Fruit fly (Drosophila melanogaster) whole organism, prepupa: ENCODE data around the gene Gld.

Experiments used
- Blimp-1 ChIP-seq: fragments of 200-800 bp; sonication (Bioruptor generic); optimal IDR thresholded peaks from 3 replicates; lab custom pipeline; 2017; ENCODE audit warnings: missing biosample characterization, missing genetic modification characterization, mild to moderate bottlenecking, moderate library complexity, missing genetic modification reagents
- CG10669 ChIP-seq: fragments of 200-800 bp; sonication (Bioruptor generic); optimal IDR thresholded peaks from 3 replicates; lab custom pipeline; 2018; ENCODE audit warnings: missing biosample characterization, mild to moderate bottlenecking, missing genetic modification characterization, moderate library complexity
- CG15336 ChIP-seq: fragments of 200-800 bp; sonication (Bioruptor generic); IDR thresholded peaks from 2 replicates; pipeline ENCODE4 v1.3.6; 2022; ENCODE audit warnings: missing biosample characterization, missing genetic modification characterization
- CG1621 ChIP-seq: fragments of 200-800 bp; sonication (Bioruptor generic); optimal IDR thresholded peaks from 3 replicates; lab custom pipeline; 2018; ENCODE audit warnings: missing biosample characterization, mild to moderate bottlenecking, missing genetic modification characterization
- CG3032 ChIP-seq: fragments of 200-800 bp; optimal IDR thresholded peaks from 2 replicates; lab custom pipeline; 2019; ENCODE audit warnings: missing biosample characterization, mild to moderate bottlenecking, missing genetic modification characterization, moderate library complexity
- CG31627 ChIP-seq: fragments of 200-800 bp; sonication (Bioruptor generic); optimal IDR thresholded peaks from 3 replicates; lab custom pipeline; 2016; ENCODE audit warnings: missing biosample characterization, missing genetic modification characterization
- CG32006 ChIP-seq: fragments of 200-800 bp; sonication (Bioruptor generic); optimal IDR thresholded peaks from 3 replicates; lab custom pipeline; 2017; ENCODE audit warnings: missing biosample characterization, mild to moderate bottlenecking, missing genetic modification characterization
- CG34406 ChIP-seq: fragments of 200-800 bp; sonication (Bioruptor generic); optimal IDR thresholded peaks from 3 replicates; lab custom pipeline; 2016; ENCODE audit warnings: missing biosample characterization, missing genetic modification characterization
- CG6163 ChIP-seq: fragments of 200-800 bp; sonication (Bioruptor generic); IDR thresholded peaks from 3 replicates; pipeline ENCODE4 v1.3.6; 2022; ENCODE audit warnings: missing biosample characterization, missing genetic modification characterization
- CG7368 ChIP-seq: fragments of 200-800 bp; sonication (Bioruptor generic); optimal IDR thresholded peaks from 3 replicates; lab custom pipeline; 2016; ENCODE audit warnings: missing biosample characterization, missing genetic modification characterization
- CG8119 ChIP-seq: fragments of 200-800 bp; sonication (Bioruptor generic); IDR thresholded peaks from 3 replicates; pipeline ENCODE4 v1.3.6; 2022; ENCODE audit warnings: missing biosample characterization, missing genetic modification characterization
- CG9139 ChIP-seq: fragments of 200-800 bp; sonication (Bioruptor generic); optimal IDR thresholded peaks from 3 replicates; lab custom pipeline; 2017; ENCODE audit warnings: missing biosample characterization, mild to moderate bottlenecking, missing genetic modification characterization
- Eip75B ChIP-seq: fragments of 200-800 bp; sonication (Bioruptor generic); optimal IDR thresholded peaks from 3 replicates; lab custom pipeline; 2016; ENCODE audit warnings: missing biosample characterization, missing genetic modification characterization
- Eip78C ChIP-seq: fragments of 200-800 bp; sonication (Bioruptor generic); peaks from one replicate; lab custom pipeline; 2016; ENCODE audit warnings: missing biosample characterization, missing genetic modification characterization
- Eip93F ChIP-seq: fragments of 200-800 bp; sonication (Bioruptor generic); optimal IDR thresholded peaks from 2 replicates; lab custom pipeline; 2016; ENCODE audit warnings: missing biosample characterization, mild to moderate bottlenecking, missing genetic modification characterization
- Ets96B ChIP-seq: fragments of 200-800 bp; optimal IDR thresholded peaks from 2 replicates; lab custom pipeline; 2019; ENCODE audit warnings: missing biosample characterization, mild to moderate bottlenecking, missing genetic modification characterization, moderate library complexity
- Gug ChIP-seq: fragments of 200-800 bp; sonication (Bioruptor generic); IDR thresholded peaks from 2 replicates; pipeline ENCODE4 v1.3.6; 2022; ENCODE audit warnings: missing biosample characterization, missing genetic modification characterization
- Hr39 ChIP-seq: fragments of 200-800 bp; sonication (Bioruptor generic); optimal IDR thresholded peaks from 2 replicates; lab custom pipeline; 2016; ENCODE audit warnings: missing biosample characterization, missing genetic modification characterization
- Lpt ChIP-seq: fragments of 200-800 bp; sonication (Bioruptor generic); optimal IDR thresholded peaks from 3 replicates; lab custom pipeline; 2016; ENCODE audit warnings: missing biosample characterization, missing genetic modification characterization
- Met ChIP-seq: fragments of 200-800 bp; sonication (Bioruptor generic); optimal IDR thresholded peaks from 3 replicates; lab custom pipeline; 2016; ENCODE audit warnings: missing biosample characterization, missing genetic modification characterization
- achi ChIP-seq: fragments of 200-800 bp; sonication (Bioruptor generic); optimal IDR thresholded peaks from 3 replicates; lab custom pipeline; 2016; ENCODE audit warnings: missing biosample characterization, missing genetic modification characterization
- dac ChIP-seq: fragments of 200-800 bp; sonication (Bioruptor generic); optimal IDR thresholded peaks from 2 replicates; lab custom pipeline; 2017; ENCODE audit warnings: missing biosample characterization, mild to moderate bottlenecking, missing genetic modification characterization
- dsx ChIP-seq: fragments of 200-800 bp; optimal IDR thresholded peaks from 3 replicates; lab custom pipeline; 2019; ENCODE audit warnings: missing biosample characterization, mild to moderate bottlenecking, missing genetic modification characterization, moderate library complexity; ENCODE audit not compliant: poor library complexity, severe bottlenecking
- eg ChIP-seq: fragments of 200-800 bp; sonication (Bioruptor generic); IDR thresholded peaks from 3 replicates; pipeline ENCODE4 v1.3.6; 2022; ENCODE audit warnings: missing biosample characterization, missing genetic modification characterization
- net ChIP-seq: fragments of 200-800 bp; sonication (Bioruptor generic); optimal IDR thresholded peaks from 3 replicates; lab custom pipeline; 2016; ENCODE audit warnings: missing biosample characterization, missing genetic modification characterization
- pdm3 ChIP-seq: fragments of 200-800 bp; sonication (Bioruptor generic); optimal IDR thresholded peaks from 3 replicates; lab custom pipeline; 2016; ENCODE audit warnings: missing biosample characterization, missing genetic modification characterization
- ss ChIP-seq, 2 experiments: fragments of 200-800 bp; sonication (Bioruptor generic); optimal IDR thresholded peaks; 2 replicates in 1 of 2; 3 replicates in 1 of 2; lab custom pipeline; 2017 to 2018; ENCODE audit warnings: mild to moderate bottlenecking in 2 of 2, missing biosample characterization in 2 of 2, missing genetic modification characterization in 2 of 2, moderate library complexity in 1 of 2
- svp ChIP-seq: fragments of 200-800 bp; sonication (Bioruptor generic); peaks from one replicate; lab custom pipeline; 2016; ENCODE audit warnings: missing biosample characterization, missing genetic modification characterization
- vri ChIP-seq: fragments of 200-800 bp; sonication (Bioruptor generic); optimal IDR thresholded peaks from 3 replicates; lab custom pipeline; 2016; ENCODE audit warnings: missing biosample characterization, mild to moderate bottlenecking, missing genetic modification characterization

Gld gene

DNA sequence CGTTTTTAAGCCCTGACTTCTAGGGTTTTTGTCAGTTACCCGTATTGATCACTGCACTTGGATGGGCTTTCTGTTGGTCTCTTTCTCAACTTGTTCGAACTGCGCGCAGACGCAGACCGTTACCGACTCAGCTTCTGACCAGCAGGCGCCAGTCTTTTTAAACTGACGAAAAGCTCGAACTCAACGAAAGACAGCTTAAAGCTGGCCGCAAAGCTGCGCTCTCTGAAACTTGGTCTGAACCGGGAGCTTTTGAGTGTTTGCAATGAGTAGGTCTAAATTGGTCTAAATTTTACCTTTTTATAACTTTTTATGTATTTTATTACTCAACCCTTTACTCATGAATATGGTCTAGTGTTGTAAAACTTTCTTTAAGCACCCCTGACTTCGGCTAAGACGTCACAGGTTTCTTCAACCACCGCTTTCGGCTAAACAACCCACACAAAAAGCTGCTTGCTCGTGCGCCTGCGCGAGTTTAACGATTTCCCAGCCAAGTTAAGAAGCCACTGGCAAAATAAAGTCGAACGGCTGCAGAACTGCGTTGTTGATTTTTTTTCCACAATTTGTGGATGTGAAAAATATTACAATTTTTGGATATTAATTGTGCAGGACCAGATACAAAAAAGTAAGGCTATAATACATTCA, at the start of gene Gld, which contains the start of gene Syt4:
Gld (minus strand) TSS at position 137 of the 642 bp plus-strand sequence.
Syt4 (plus strand) TSS at position 499 of the 642 bp plus-strand sequence.
- TF ChIP-seq CG9139 (no peak), achi (GFP tag; lab: Kevin White, UChicago) (no peak), svp (GFP tag; lab: Kevin White, UChicago) (peak; percentile 14), Eip75B (no peak), eg (GFP tag; lab: Robert Waterston, UW) (peak; percentile 8; the same call in 1 of the 3 replicates), Eip78C (GFP tag; lab: Kevin White, UChicago) (peak; percentile 44), CG31627 (no peak), CG34406 (GFP tag; lab: Kevin White, UChicago) (no peak), pdm3 (no peak)

DNA sequence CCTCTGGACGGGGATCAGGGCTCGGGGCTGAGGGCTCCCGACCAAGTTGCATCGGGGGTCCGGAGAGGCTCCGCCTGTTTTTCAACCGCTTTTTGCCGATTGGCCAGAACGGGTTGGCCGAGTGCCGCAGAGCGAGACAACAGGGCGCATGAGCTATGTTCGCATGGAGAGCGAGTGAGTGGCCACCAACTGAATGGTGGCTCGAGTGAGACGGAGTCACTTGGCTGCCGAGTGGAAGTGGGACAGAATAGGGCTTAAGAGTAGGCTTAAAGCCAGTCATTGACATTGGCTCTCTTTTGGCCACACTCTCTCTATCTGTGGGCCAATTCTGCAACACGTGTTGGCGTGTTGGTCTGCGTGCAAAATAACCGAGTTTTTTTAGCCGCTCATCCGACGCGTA, 47.5 kb upstream of the Gld start:
- TF ChIP-seq ss (GFP tag; optimal IDR thresholded peaks at IDR 0.05; lab: Kevin White, UChicago) (no peak), Eip78C (GFP tag; lab: Kevin White, UChicago) (peak; percentile 9)

DNA sequence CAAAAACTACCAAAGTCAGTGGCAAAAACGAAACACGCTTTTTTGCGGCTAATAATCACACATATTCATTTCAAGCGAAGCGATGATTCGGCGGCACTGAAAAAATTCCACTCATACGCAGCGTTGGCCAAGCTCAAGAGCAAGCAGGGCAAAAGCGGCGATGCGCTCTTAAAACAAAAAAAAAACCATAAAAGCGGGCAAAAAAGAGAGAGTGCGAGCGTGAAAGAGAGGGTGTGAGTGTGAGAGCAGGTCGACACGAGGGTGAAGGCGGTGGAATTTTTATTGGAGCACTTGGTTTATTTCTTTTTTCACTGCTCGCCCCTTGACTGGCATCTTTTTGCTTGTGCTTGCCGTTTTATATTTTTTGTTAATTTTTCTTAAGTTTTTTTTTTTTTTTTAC, 45.1 kb upstream of the Gld start:
- TF ChIP-seq dac (GFP tag; lab: Kevin White, UChicago): peak; percentile 23
- TF ChIP-seq CG10669 (GFP tag; lab: Kevin White, UChicago): no peak
- peak; percentile 2 for TF ChIP-seq CG34406 (GFP tag; lab: Kevin White, UChicago)
- no peak for TF ChIP-seq pdm3
- TF ChIP-seq ss (GFP tag; optimal IDR thresholded peaks at IDR 0.05; lab: Kevin White, UChicago): peak in 1 of 2 experiments; percentile 48
- peak; percentile 56; the same call in 1 of the 3 replicates for TF ChIP-seq eg (GFP tag; lab: Robert Waterston, UW)
- peak; percentile 32 for TF ChIP-seq net
- peak; percentile 5 for TF ChIP-seq vri (GFP tag; lab: Kevin White, UChicago)
- no peak for TF ChIP-seq Blimp-1 (GFP tag; lab: Kevin White, UChicago)
- peak; percentile 8 for TF ChIP-seq CG9139

DNA sequence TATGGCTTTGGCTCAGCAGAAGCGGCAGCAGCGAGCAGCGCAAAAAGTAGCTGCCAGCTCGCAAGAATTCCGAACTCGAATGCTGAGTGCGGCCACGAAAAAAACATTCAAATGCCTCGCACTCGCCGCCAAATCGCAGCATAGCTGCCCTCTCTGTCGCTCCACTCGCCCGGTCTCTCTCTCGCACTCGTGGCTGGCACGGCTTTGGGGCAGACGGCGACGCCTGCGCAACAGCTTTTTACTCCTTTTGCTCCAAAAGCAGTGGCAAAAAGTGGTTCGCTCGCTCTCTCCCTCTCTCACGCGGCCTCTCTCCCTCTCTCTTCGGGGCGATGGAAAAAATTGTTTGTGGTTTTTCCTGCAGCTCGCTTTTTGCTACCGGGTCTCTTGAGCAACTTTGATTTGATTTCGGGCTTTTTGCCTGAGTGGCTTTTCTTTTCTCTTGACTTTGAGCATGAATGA, 44.1 kb upstream of the Gld start, which contains the start of gene rn:
rn (minus strand) TSS at position 51 of the 459 bp plus-strand sequence.
- TF ChIP-seq CG1621 (tag; lab: Kevin White, UChicago) (peak; percentile 13), CG8119 (GFP tag; lab: Robert Waterston, UW) (0 out of 3 replicates have a peak, but pooled peaks have one; percentile 50), Eip78C (GFP tag; lab: Kevin White, UChicago) (peak; percentile 7), Met (no peak), ss (GFP tag; optimal IDR thresholded peaks at IDR 0.05; lab: Kevin White, UChicago) (peak in 1 of 2 experiments; percentile 46), Eip93F (GFP tag; lab: Kevin White, UChicago) (no peak), eg (GFP tag; lab: Robert Waterston, UW) (peak; percentile 61), vri (GFP tag; lab: Kevin White, UChicago) (peak; percentile 18), CG9139 (no peak), Hr39 (no peak), CG7368 (GFP tag; lab: Kevin White, UChicago) (no peak), Ets96B (peak; percentile 4), CG15336 (GFP tag; lab: Robert Waterston, UW) (0 out of 2 replicates have a peak, but pooled peaks have one; percentile 15), CG32006 (peak; percentile 13), dsx (GFP tag; lab: Kevin White, UChicago) (peak; percentile 12), CG6163 (GFP tag; lab: Robert Waterston, UW) (peak; percentile 70), net (no peak), CG3032 (tag; lab: Kevin White, UChicago) (peak; percentile 8), Lpt (GFP tag; lab: Kevin White, UChicago) (no peak)

DNA sequence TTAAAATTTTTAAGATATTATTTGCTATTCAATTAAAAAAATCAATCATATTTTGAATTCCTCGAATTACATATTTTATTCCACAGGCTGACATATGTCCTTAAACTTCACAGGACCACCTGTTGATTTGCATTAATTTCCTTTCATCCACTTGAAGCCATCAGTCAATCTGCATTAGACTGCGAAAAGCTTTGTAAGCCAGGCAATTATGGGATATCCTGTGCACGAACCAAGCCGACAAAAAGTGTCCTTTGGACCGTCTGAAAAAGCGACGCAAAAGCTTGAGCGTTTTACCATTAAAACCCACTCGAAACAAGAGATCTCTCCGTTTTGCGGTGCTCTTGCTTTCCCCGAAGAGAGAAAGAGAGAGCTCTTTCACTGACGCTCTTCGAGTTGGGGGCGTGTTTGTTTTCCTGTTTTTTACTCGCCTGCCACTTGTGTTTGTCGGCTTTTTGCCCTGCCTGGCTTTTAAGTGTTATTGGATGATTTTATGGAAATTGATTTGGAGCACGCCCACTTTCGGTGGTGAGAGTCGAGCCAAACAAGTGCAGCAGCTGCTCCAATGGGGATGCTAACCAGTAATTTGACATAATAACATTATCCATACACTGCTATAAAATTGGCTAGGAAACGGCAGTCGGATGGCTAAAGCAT, 41.2 kb upstream of the Gld start:
- TF ChIP-seq CG15336 (GFP tag; lab: Robert Waterston, UW): peak; percentile 32; the same call in 1 of the 2 replicates
- TF ChIP-seq Gug (GFP tag; lab: Robert Waterston, UW): no peak
- TF ChIP-seq, all 60 proteins: peak for 1
